Worm (Caenorhabditis elegans) whole organism, midembryonic: Measurements from ENCODE around the gene alg-1.

Experiments used
- T22C8.4 ChIP-seq: fragments of 200-800 bp; sonication (Bioruptor generic); IDR thresholded peaks from 2 replicates; pipeline ENCODE4 v1.3.6; 2022; ENCODE audit warnings: missing genetic modification characterization, missing compliant biosample characterization
- cog-1 ChIP-seq: sonication (generic microtip); optimal IDR thresholded peaks from 2 replicates; lab custom pipeline; 2016; ENCODE audit warnings: missing genetic modification characterization, missing compliant biosample characterization
- flt-1 ChIP-seq: fragments of 200-800 bp; sonication (Bioruptor generic); IDR thresholded peaks from 2 replicates; pipeline ENCODE4 v1.3.6; 2022; ENCODE audit warnings: missing genetic modification characterization, missing compliant biosample characterization
- klf-2 ChIP-seq: fragments of 200-800 bp; sonication (Bioruptor generic); conservative IDR thresholded peaks from 2 replicates; pipeline ENCODE4 v1.3.6; 2022; ENCODE audit warnings: missing genetic modification reagents, missing genetic modification characterization, missing compliant biosample characterization
- med-1 ChIP-seq: sonication (generic microtip); optimal IDR thresholded peaks from 2 replicates; lab custom pipeline; 2017; ENCODE audit warnings: missing genetic modification characterization, mild to moderate bottlenecking, missing compliant biosample characterization, antibody characterized with exemption, missing genetic modification reagents; ENCODE audit not compliant: insufficient read depth
- ref-1 ChIP-seq: fragments of 200-800 bp; sonication (Bioruptor generic); conservative IDR thresholded peaks from 2 replicates; pipeline ENCODE4 v1.3.6; 2022; ENCODE audit warnings: missing genetic modification reagents, missing genetic modification characterization, missing compliant biosample characterization
- tab-1 ChIP-seq: fragments of 200-800 bp; sonication (Bioruptor generic); IDR thresholded peaks from 2 replicates; pipeline ENCODE4 v1.3.6; 2022; ENCODE audit warnings: missing genetic modification characterization, missing compliant biosample characterization
- ztf-23 ChIP-seq: fragments of 200-800 bp; sonication (Bioruptor generic); IDR thresholded peaks from 2 replicates; pipeline ENCODE4 v1.3.6; 2022; ENCODE audit warnings: missing genetic modification reagents, missing genetic modification characterization, missing compliant biosample characterization
- ztf-29 ChIP-seq: fragments of 200-800 bp; sonication (Bioruptor generic); IDR thresholded peaks from 2 replicates; pipeline ENCODE4 v1.3.6; 2022; ENCODE audit warnings: missing genetic modification reagents, missing genetic modification characterization, missing compliant biosample characterization

The alg-1 gene

ce11 chrX:13948810-13949209 lies at the start of gene alg-1:
alg-1 (plus strand) TSS chrX:13949110.
- no peak for TF ChIP-seq tab-1 (GFP tag; lab: Robert Waterston, UW)
- no peak for TF ChIP-seq T22C8.4 (GFP tag; lab: Robert Waterston, UW)
- no peak for TF ChIP-seq cog-1 (tag; lab: Kevin White, UChicago)
- no peak for TF ChIP-seq flt-1 (GFP tag; lab: Robert Waterston, UW)
- no peak for TF ChIP-seq ref-1 (GFP tag; lab: Robert Waterston, UW)
- no peak for TF ChIP-seq klf-2 (GFP tag; lab: Robert Waterston, UW)
- TF ChIP-seq med-1 (GFP tag; lab: Kevin White, UChicago) = no peak
- no peak for TF ChIP-seq ztf-23 (GFP tag; lab: Robert Waterston, UW)
- no peak for TF ChIP-seq ztf-29

DNA sequence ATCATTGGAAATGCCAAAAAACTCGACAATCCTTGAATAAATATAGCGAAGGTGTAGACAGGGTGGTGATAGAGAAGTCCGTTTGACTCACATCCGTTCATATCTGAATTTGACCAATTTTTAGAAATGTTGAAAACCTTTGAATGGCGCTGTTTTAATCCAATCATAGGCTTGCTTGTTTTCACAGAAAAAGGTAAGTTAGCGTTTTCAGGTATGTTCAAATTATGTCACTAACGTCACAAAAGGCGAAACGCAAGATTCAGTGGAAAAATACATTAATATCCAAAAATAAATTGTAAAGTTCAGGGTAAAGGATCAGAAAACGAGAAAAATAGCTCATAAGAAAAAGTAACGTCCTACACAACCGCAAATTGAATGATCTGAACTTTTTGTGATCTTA lies 48.9 kb upstream of the alg-1 start, which contains the start of gene sra-38:
Gene sra-38 (minus strand): TSS at position 101 of the 400 bp plus-strand sequence.
- TF ChIP-seq flt-1 (GFP tag; lab: Robert Waterston, UW) = no peak
- no peak for TF ChIP-seq ztf-23 (GFP tag; lab: Robert Waterston, UW)

DNA sequence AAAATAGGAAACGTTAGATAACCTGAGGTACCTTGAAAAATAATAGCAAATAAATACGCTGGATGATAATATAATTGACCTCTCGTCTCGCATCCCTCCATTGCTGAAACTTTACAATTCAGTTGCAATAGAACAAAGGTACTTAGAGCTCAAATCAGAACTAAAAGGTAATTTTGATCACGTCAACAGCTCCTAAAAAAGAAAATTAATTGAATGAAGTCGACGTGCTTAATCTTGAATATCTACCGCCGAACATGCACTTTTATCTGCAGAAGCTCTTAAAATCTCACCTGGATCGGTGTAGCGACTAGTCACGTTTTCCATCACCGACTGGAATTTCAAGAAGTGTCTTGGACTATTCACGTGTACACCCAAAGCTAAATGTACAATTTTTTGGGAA lies 45.6 kb upstream of the alg-1 start, which contains the start of gene sra-39:
Gene sra-39 (minus strand): TSS at position 101 of the 400 bp plus-strand sequence.
- no peak for TF ChIP-seq flt-1 (GFP tag; lab: Robert Waterston, UW)
- TF ChIP-seq ref-1 (GFP tag; lab: Robert Waterston, UW) = no peak
- no peak for TF ChIP-seq tab-1 (GFP tag; lab: Robert Waterston, UW)
- no peak for TF ChIP-seq ztf-23 (GFP tag; lab: Robert Waterston, UW)
- no peak for TF ChIP-seq T22C8.4 (GFP tag; lab: Robert Waterston, UW)
- no peak for TF ChIP-seq klf-2 (GFP tag; lab: Robert Waterston, UW)
- TF ChIP-seq med-1 (GFP tag; lab: Kevin White, UChicago) = no peak
- no peak for TF ChIP-seq cog-1 (tag; lab: Kevin White, UChicago)
- no peak for TF ChIP-seq ztf-29

DNA sequence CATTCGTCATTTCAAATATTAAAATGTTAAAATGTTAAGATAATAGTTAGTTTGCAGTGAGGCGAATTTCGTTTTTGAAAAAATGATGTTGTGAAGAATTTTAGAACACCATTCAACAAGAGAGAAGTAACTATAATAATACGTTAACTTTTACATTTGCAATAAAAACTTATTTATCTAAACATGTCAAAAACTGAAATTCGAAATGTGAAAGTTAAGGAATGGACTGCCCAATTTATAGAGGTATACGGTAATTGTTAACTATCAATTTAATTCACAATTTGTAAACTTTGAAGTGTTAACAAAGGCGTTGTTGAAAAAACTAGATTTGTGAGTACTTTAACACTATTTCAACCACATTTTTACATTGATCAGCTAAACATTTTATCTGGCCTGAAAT lies 45.1 kb upstream of the alg-1 start:
- TF ChIP-seq ztf-29 = no peak
- TF ChIP-seq flt-1 (GFP tag; lab: Robert Waterston, UW) = no peak
- no peak for TF ChIP-seq klf-2 (GFP tag; lab: Robert Waterston, UW)
- TF ChIP-seq med-1 (GFP tag; lab: Kevin White, UChicago) = no peak
- TF ChIP-seq T22C8.4 (GFP tag; lab: Robert Waterston, UW) = no peak
- TF ChIP-seq ref-1 (GFP tag; lab: Robert Waterston, UW) = no peak
- no peak for TF ChIP-seq ztf-23 (GFP tag; lab: Robert Waterston, UW)
- no peak for TF ChIP-seq tab-1 (GFP tag; lab: Robert Waterston, UW)
- TF ChIP-seq cog-1 (tag; lab: Kevin White, UChicago) = no peak

ce11 chrX:13909850-13910249 lies 39.1 kb upstream of the alg-1 start, which contains the start of gene Y26E6A.3:
Y26E6A.3 (minus strand) TSS chrX:13909950.
- TF ChIP-seq flt-1 (GFP tag; lab: Robert Waterston, UW) = no peak
- TF ChIP-seq med-1 (GFP tag; lab: Kevin White, UChicago) = no peak
- TF ChIP-seq cog-1 (tag; lab: Kevin White, UChicago) = no peak
- no peak for TF ChIP-seq klf-2 (GFP tag; lab: Robert Waterston, UW)
- TF ChIP-seq ref-1 (GFP tag; lab: Robert Waterston, UW) = no peak
- no peak for TF ChIP-seq ztf-29
- no peak for TF ChIP-seq ztf-23 (GFP tag; lab: Robert Waterston, UW)
- no peak for TF ChIP-seq tab-1 (GFP tag; lab: Robert Waterston, UW)
- no peak for TF ChIP-seq T22C8.4 (GFP tag; lab: Robert Waterston, UW)

ce11 chrX:13913641-13914040 lies 35.3 kb upstream of the alg-1 start:
- TF ChIP-seq med-1 (GFP tag; lab: Kevin White, UChicago) = no peak
- no peak for TF ChIP-seq ref-1 (GFP tag; lab: Robert Waterston, UW)
- no peak for TF ChIP-seq klf-2 (GFP tag; lab: Robert Waterston, UW)
- TF ChIP-seq cog-1 (tag; lab: Kevin White, UChicago) = no peak
- TF ChIP-seq T22C8.4 (GFP tag; lab: Robert Waterston, UW) = no peak
- TF ChIP-seq ztf-29 = no peak
- TF ChIP-seq ztf-23 (GFP tag; lab: Robert Waterston, UW) = no peak
- no peak for TF ChIP-seq flt-1 (GFP tag; lab: Robert Waterston, UW)
- no peak for TF ChIP-seq tab-1 (GFP tag; lab: Robert Waterston, UW)

DNA sequence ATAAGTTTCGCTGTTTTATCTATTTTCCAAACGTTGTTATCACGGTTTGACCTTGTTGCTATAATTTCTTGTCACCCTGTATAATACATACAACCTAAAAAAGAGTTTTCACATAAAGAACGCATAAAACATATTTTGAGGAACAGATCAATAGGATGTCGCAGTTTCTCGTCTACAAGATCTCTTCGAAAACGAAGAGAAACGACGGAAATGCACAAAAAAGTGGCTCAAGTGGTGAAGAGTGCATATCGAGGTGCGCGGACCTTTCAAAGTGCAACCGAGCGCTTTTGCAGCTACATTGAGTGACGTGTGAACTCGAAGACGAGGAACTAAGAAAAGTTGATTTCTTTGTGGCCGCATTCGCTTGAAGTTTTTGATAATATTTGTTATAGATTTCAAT lies 34.6 kb upstream of the alg-1 start, which contains the start of gene Y26E6A.2:
Gene Y26E6A.2 (minus strand): TSS at position 101 of the 400 bp plus-strand sequence.
- TF ChIP-seq ref-1 (GFP tag; lab: Robert Waterston, UW) (no peak), tab-1 (GFP tag; lab: Robert Waterston, UW) (no peak), cog-1 (tag; lab: Kevin White, UChicago) (no peak)

DNA sequence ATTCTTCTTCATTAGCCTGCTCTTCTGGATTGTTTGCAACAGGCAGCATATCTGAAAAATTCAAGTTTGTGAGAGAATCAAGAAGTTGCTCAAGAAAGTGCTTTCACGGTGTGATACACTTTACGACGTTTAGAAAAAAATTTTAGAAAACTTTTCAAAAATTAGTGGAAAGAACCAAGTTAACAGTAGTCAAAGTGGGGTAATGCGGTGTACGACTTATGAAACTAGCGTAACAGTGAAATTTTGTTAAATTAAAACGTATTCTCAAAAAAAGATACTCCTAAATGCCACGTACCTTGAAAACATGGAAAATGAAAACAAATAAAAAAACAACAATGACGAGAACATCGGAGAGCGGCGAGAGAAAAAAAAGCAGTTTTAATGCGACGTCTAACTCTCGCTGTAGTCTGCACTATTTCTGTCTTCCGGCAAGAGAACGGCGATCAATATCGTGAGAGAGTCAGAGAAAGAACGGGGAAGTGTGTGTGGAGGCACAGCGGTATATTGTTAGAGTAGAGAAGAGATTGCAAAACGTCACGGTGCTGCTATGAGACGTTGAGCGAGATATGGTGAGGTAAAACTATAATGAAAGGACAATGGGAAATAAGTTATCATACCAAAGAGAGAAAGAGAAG lies 31.7 kb upstream of the alg-1 start, which contains the start of gene ekl-5:
Gene ekl-5 (minus strand): TSS at position 51 of the 635 bp plus-strand sequence.
- TF ChIP-seq cog-1 (tag; lab: Kevin White, UChicago) (peak; percentile 34), klf-2 (GFP tag; lab: Robert Waterston, UW) (no peak), ref-1 (GFP tag; lab: Robert Waterston, UW) (no peak), tab-1 (GFP tag; lab: Robert Waterston, UW) (no peak), med-1 (GFP tag; lab: Kevin White, UChicago) (no peak), ztf-23 (GFP tag; lab: Robert Waterston, UW) (no peak), ztf-29 (no peak), flt-1 (GFP tag; lab: Robert Waterston, UW) (no peak), T22C8.4 (GFP tag; lab: Robert Waterston, UW) (peak; percentile 82)

- TF ChIP-seq med-1 (GFP tag; lab: Kevin White, UChicago) (no peak), ref-1 (GFP tag; lab: Robert Waterston, UW) (no peak), T22C8.4 (GFP tag; lab: Robert Waterston, UW) (no peak), tab-1 (GFP tag; lab: Robert Waterston, UW) (no peak), ztf-29 (no peak), flt-1 (GFP tag; lab: Robert Waterston, UW) (no peak), ztf-23 (GFP tag; lab: Robert Waterston, UW) (no peak)
These were observed 30.8 kb upstream of the alg-1 start for ce11 chrX:13918143-13918542.
